Worm (Caenorhabditis elegans): ENCODE data around the gene F53H8.3.

The F53H8.3 gene

DNA sequence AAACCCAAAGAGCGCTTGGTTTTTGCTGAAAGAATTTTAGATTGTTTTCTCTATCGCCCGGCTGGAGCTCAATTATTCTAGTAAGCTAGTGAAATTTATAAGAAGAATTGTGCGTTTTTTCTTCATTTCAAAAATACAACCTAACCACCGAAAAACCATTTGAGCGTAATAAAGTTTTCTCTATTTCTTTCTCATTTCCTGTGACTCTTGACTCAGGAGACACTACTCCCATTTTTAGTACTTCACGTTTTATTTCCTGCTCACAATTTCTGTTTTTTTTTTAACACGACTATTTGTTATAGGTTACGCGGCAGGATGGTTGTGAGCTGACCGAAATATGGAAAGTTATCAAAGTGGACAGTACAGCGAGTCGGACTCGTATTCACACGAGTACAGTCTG is 25.4 kb upstream of the F53H8.3 start, which contains the start of gene F35H12.6:
Gene F35H12.6, plus strand, starts transcription at position 301 of the 400 bp plus-strand sequence.
- TF ChIP-seq hlh-8 (tag; optimal IDR thresholded peaks at IDR 0.05) = no peak
- TF ChIP-seq elt-4 (tag; optimal IDR thresholded peaks at IDR 0.05) = no peak
- TF ChIP-seq Y22D7AL.16 (tag; optimal IDR thresholded peaks at IDR 0.05) = no peak
- TF ChIP-seq ref-2 (tag; optimal IDR thresholded peaks at IDR 0.05) = no peak
- no peak for TF ChIP-seq pqm-1 (tag; optimal IDR thresholded peaks at IDR 0.05)
- TF ChIP-seq sox-2 (GFP tag; IDR thresholded peaks at IDR 0.05) = no peak
- TF ChIP-seq ztf-16 (tag; optimal IDR thresholded peaks at IDR 0.05) = no peak
- no peak for TF ChIP-seq ahr-1 (tag; optimal IDR thresholded peaks at IDR 0.05)

DNA sequence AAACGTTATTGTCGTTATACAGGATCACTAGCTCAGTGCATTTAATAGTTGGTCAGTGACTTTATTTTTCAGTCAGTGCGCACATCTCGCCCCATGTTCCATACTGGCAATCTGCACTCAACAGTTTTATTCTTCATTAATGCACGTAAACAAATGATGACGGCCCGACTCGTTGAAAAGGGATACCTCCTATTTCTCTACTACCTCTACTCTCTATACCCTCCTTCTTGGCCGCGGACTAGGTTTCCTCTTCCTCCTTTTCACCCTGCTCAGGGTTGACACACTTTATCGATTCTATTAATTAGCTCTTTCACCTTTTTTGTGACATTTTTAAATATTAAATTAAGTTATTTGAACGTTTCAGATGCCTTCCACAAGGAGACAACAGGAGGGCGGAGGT is 22.8 kb upstream of the F53H8.3 start, which contains the start of gene sel-12:
Gene sel-12, plus strand, starts transcription at position 358 of the 400 bp plus-strand sequence.
- TF ChIP-seq ceh-14 (tag; optimal IDR thresholded peaks at IDR 0.05) = no peak
- no peak for TF ChIP-seq nfya-1 (tag; optimal IDR thresholded peaks at IDR 0.05)
- no peak for TF ChIP-seq nhr-232 (tag; optimal IDR thresholded peaks at IDR 0.05)
- no peak for TF ChIP-seq npax-4 (tag; optimal IDR thresholded peaks at IDR 0.05)
- TF ChIP-seq ceh-24 (tag; optimal IDR thresholded peaks at IDR 0.05) = no peak
- TF ChIP-seq fkh-10 (GFP tag; optimal IDR thresholded peaks at IDR 0.05) = no peak
- peak; percentile 66 for TF ChIP-seq ceh-31 (tag; optimal IDR thresholded peaks at IDR 0.05)
- no peak for TF ChIP-seq pat-9 (tag; optimal IDR thresholded peaks at IDR 0.05)
- no peak for TF ChIP-seq Y22D7AL.16 (tag; optimal IDR thresholded peaks at IDR 0.05)
- no peak for TF ChIP-seq hlh-15 (tag; optimal IDR thresholded peaks at IDR 0.05)
- peak; percentile 31 for TF ChIP-seq hlh-8 (tag; optimal IDR thresholded peaks at IDR 0.05)
- peak; percentile 63 for TF ChIP-seq ceh-2 (tag; optimal IDR thresholded peaks at IDR 0.05)
- TF ChIP-seq unc-86 (tag; optimal IDR thresholded peaks at IDR 0.05) = no peak
- no peak for TF ChIP-seq fkh-6 (tag; optimal IDR thresholded peaks at IDR 0.05)
- peak; percentile 13 for TF ChIP-seq hlh-6 (tag; optimal IDR thresholded peaks at IDR 0.05)
- TF ChIP-seq sdc-2 (tag; optimal IDR thresholded peaks at IDR 0.05) = peak; percentile 24
- TF ChIP-seq ceh-34 (tag; optimal IDR thresholded peaks at IDR 0.05) = peak; percentile 64
- TF ChIP-seq ahr-1 (tag; optimal IDR thresholded peaks at IDR 0.05) = no peak
- peak; percentile 27 for TF ChIP-seq unc-42 (tag; optimal IDR thresholded peaks at IDR 0.05)
- no peak for TF ChIP-seq C38D4.7 (GFP tag; optimal IDR thresholded peaks at IDR 0.05)
- TF ChIP-seq pax-1 (tag; optimal IDR thresholded peaks at IDR 0.05) = no peak
- TF ChIP-seq tbx-2 (tag; optimal IDR thresholded peaks at IDR 0.05) = peak; percentile 27
- TF ChIP-seq ref-2 (tag; optimal IDR thresholded peaks at IDR 0.05) = peak; percentile 16
- no peak for TF ChIP-seq ztf-16 (tag; optimal IDR thresholded peaks at IDR 0.05)
- peak; percentile 38 for TF ChIP-seq C08G9.2 (tag; optimal IDR thresholded peaks at IDR 0.05)
- TF ChIP-seq ceh-48 (tag; optimal IDR thresholded peaks at IDR 0.05) = peak; percentile 34
- no peak for TF ChIP-seq madf-2 (tag; optimal IDR thresholded peaks at IDR 0.05)
- TF ChIP-seq dve-1 (tag; optimal IDR thresholded peaks at IDR 0.05) = no peak
- no peak for TF ChIP-seq mec-3 (tag; optimal IDR thresholded peaks at IDR 0.05; ENCODE audit: borderline replicate concordance)
- no peak for TF ChIP-seq odd-2 (tag; optimal IDR thresholded peaks at IDR 0.05)

DNA sequence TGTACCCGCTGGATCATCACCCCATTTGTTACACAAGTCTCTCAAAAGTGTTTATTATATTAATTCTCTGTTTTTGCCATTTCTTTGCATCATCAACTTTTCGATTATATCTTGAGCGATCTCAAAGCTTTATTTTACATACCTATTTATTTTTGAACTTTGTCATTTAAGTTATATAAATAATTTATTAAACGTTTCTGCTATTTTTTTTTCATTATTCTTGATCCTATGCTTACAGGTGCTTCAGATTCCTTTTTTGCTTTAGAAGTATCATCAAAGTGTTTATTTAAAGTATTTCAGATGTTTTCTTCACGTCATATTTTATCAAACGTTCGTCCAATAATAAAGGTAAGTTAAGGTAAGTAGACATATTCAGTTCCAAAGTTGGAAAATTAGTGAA is 20.2 kb upstream of the F53H8.3 start, which contains the start of gene F35H12.5:
Gene F35H12.5, plus strand, starts transcription at position 301 of the 400 bp plus-strand sequence.
- TF ChIP-seq unc-86 (tag; optimal IDR thresholded peaks at IDR 0.05) = no peak
- no peak for TF ChIP-seq ttx-3 (tag; optimal IDR thresholded peaks at IDR 0.05)
- TF ChIP-seq unc-42 (tag; optimal IDR thresholded peaks at IDR 0.05) = no peak
- no peak for TF ChIP-seq tbx-2 (tag; optimal IDR thresholded peaks at IDR 0.05)
- no peak for TF ChIP-seq pha-2 (tag; optimal IDR thresholded peaks at IDR 0.05)
- no peak for TF ChIP-seq nfya-1 (tag; optimal IDR thresholded peaks at IDR 0.05)
- TF ChIP-seq nhr-11 (tag; optimal IDR thresholded peaks at IDR 0.05) = no peak
- TF ChIP-seq syd-9 (tag; optimal IDR thresholded peaks at IDR 0.05) = no peak
- no peak for TF ChIP-seq Y22D7AL.16 (tag; optimal IDR thresholded peaks at IDR 0.05)
- TF ChIP-seq F13H6.1 (tag; optimal IDR thresholded peaks at IDR 0.05) = no peak
- TF ChIP-seq rnt-1 (tag; optimal IDR thresholded peaks at IDR 0.05) = no peak
- no peak for TF ChIP-seq ama-1 (optimal IDR thresholded peaks at IDR 0.05)

Data from whole organism, late embryonic.